Fruit fly (Drosophila melanogaster) S2 (cell line): ENCODE data around the gene tow.

Experiments
- CG8478 ChIP-seq: fragments of >200 bp; optimal IDR thresholded peaks from 2 replicates; lab custom pipeline; 2018
- CTCF ChIP-seq, 2 experiments: fragments of >200 bp; optimal IDR thresholded peaks; 2 replicates each; lab custom pipeline; 2018

- TF ChIP-seq CG8478 (lab: Kevin White, UChicago) (no peak), CTCF (optimal IDR thresholded peaks at IDR 0.05; lab: Kevin White, UChicago) (no peak)
These were observed 7.8 kb upstream of the tow start for dm6 chr3L:6934799-6935318.
